Fruit fly (Drosophila melanogaster) whole organism, wandering third instar larva: ENCODE measurements around the gene CG31808.

Experiments
- Abd-B ChIP-seq: fragments of >200 bp; optimal IDR thresholded peaks from 2 replicates; lab custom pipeline; 2017; ENCODE audit warnings: missing biosample characterization, missing genetic modification characterization
- CG32264 ChIP-seq: fragments of 200-800 bp; sonication (Bioruptor generic); optimal IDR thresholded peaks from 2 replicates; lab custom pipeline; 2016; ENCODE audit warnings: missing biosample characterization, missing genetic modification characterization
- CG9705 ChIP-seq: fragments of 200-800 bp; sonication (Bioruptor generic); optimal IDR thresholded peaks from 2 replicates; lab custom pipeline; 2018; ENCODE audit warnings: missing biosample characterization, mild to moderate bottlenecking, missing genetic modification characterization
- CrebA ChIP-seq: fragments of 200-800 bp; sonication (Bioruptor generic); optimal IDR thresholded peaks from 2 replicates; lab custom pipeline; 2016; ENCODE audit warnings: missing biosample characterization, mild to moderate bottlenecking, missing genetic modification characterization, borderline replicate concordance
- Dfd ChIP-seq: fragments of >200 bp; optimal IDR thresholded peaks from 2 replicates; lab custom pipeline; 2017; ENCODE audit warnings: missing biosample characterization, missing genetic modification characterization
- Dif ChIP-seq: fragments of 200-275, 200-300 bp; sonication (Bioruptor generic); optimal IDR thresholded peaks from 2 replicates; lab custom pipeline; 2018; ENCODE audit warnings: missing biosample characterization, missing genetic modification characterization; ENCODE audit not compliant: partially characterized antibody
- GATAd ChIP-seq: sonication (Bioruptor generic); optimal IDR thresholded peaks from 2 replicates; lab custom pipeline; 2016; ENCODE audit warnings: missing biosample characterization, missing genetic modification characterization
- HLH106 ChIP-seq: fragments of 200-800 bp; optimal IDR thresholded peaks from 3 replicates; lab custom pipeline; 2019; ENCODE audit warnings: missing biosample characterization, mild to moderate bottlenecking, missing genetic modification characterization, moderate library complexity
- Hnf4 ChIP-seq: fragments of 200-800 bp; sonication (Bioruptor generic); optimal IDR thresholded peaks from 2 replicates; lab custom pipeline; 2016; ENCODE audit warnings: missing biosample characterization, mild to moderate bottlenecking, missing genetic modification characterization
- Hr78 ChIP-seq: fragments of >200 bp; optimal IDR thresholded peaks from 2 replicates; lab custom pipeline; 2017; ENCODE audit warnings: missing biosample characterization, missing genetic modification characterization
- Hr83 ChIP-seq: fragments of 200-300 bp; sonication (Bioruptor generic); optimal IDR thresholded peaks from 2 replicates; lab custom pipeline; 2016; ENCODE audit warnings: missing biosample characterization, mild to moderate bottlenecking, missing genetic modification characterization, moderate library complexity; ENCODE audit not compliant: poor library complexity, severe bottlenecking
- Jra ChIP-seq: sonication (Bioruptor generic); optimal IDR thresholded peaks from 2 replicates; lab custom pipeline; 2016; ENCODE audit warnings: missing biosample characterization, missing genetic modification characterization
- Mio ChIP-seq: sonication (Bioruptor generic); optimal IDR thresholded peaks from 2 replicates; lab custom pipeline; 2016; ENCODE audit warnings: missing biosample characterization, missing genetic modification characterization
- Myc ChIP-seq: fragments of >200 bp; optimal IDR thresholded peaks from 2 replicates; lab custom pipeline; 2017
- N ChIP-seq: fragments of >200 bp; optimal IDR thresholded peaks from 2 replicates; lab custom pipeline; 2018; ENCODE audit warnings: missing biosample characterization, missing external identifiers, missing genetic modification characterization
- OdsH ChIP-seq: fragments of 200-800 bp; sonication (Bioruptor generic); optimal IDR thresholded peaks from 2 replicates; lab custom pipeline; 2016; ENCODE audit warnings: missing biosample characterization, mild to moderate bottlenecking, missing genetic modification characterization
- Rel ChIP-seq, 2 experiments: fragments of 200-800 bp; sonication (Bioruptor generic) in 1 of 2; optimal IDR thresholded peaks; 2 replicates in 1 of 2; 3 replicates in 1 of 2; lab custom pipeline; 2016 to 2019; ENCODE audit warnings: mild to moderate bottlenecking in 2 of 2, missing biosample characterization in 2 of 2, missing genetic modification characterization in 2 of 2, moderate library complexity in 1 of 2
- Sp1 ChIP-seq: fragments of 200-800 bp; sonication (Bioruptor generic); optimal IDR thresholded peaks from 3 replicates; lab custom pipeline; 2019; ENCODE audit warnings: missing biosample characterization, mild to moderate bottlenecking, missing genetic modification characterization, moderate library complexity
- Vsx2 ChIP-seq: fragments of 200-300, 225-300 bp; sonication (Bioruptor generic); optimal IDR thresholded peaks from 2 replicates; lab custom pipeline; 2018; ENCODE audit warnings: missing biosample characterization, missing genetic modification characterization; ENCODE audit not compliant: partially characterized antibody
- br ChIP-seq: fragments of 200-800 bp; sonication (Bioruptor generic); optimal IDR thresholded peaks from 2 replicates; lab custom pipeline; 2016; ENCODE audit warnings: missing biosample characterization, missing genetic modification characterization
- brk ChIP-seq: fragments of 200-800 bp; sonication (Bioruptor generic); optimal IDR thresholded peaks from 2 replicates; lab custom pipeline; 2016; ENCODE audit warnings: missing biosample characterization, mild to moderate bottlenecking, missing genetic modification characterization
- dl ChIP-seq, 2 experiments: fragments of 175-275, 200-275 bp in 1 of 2; fragments of 200-275 bp in 1 of 2; sonication (Bioruptor generic); optimal IDR thresholded peaks; lab custom pipeline; 2018; ENCODE audit warnings: mild to moderate bottlenecking in 2 of 2, missing biosample characterization in 2 of 2, missing genetic modification characterization in 2 of 2, moderate library complexity in 2 of 2; ENCODE audit not compliant: partially characterized antibody in 2 of 2, insufficient read depth in 1 of 2
- dmrt93B ChIP-seq: fragments of 200-800 bp; sonication (Bioruptor generic); optimal IDR thresholded peaks from 2 replicates; lab custom pipeline; 2018; ENCODE audit warnings: missing biosample characterization, mild to moderate bottlenecking, missing genetic modification characterization
- dsf ChIP-seq: sonication (Bioruptor generic); optimal IDR thresholded peaks from 2 replicates; lab custom pipeline; 2016; ENCODE audit warnings: missing biosample characterization, missing genetic modification characterization, borderline replicate concordance
- ey ChIP-seq: fragments of 200-800 bp; sonication (Bioruptor generic); optimal IDR thresholded peaks from 2 replicates; lab custom pipeline; 2016; ENCODE audit warnings: missing biosample characterization, missing genetic modification characterization
- foxo ChIP-seq, 2 experiments: fragments of 200-800 bp; sonication (Bioruptor generic); optimal IDR thresholded peaks; 2 replicates in 1 of 2; 3 replicates in 1 of 2; lab custom pipeline; 2016 to 2017; ENCODE audit warnings: missing biosample characterization in 2 of 2, missing genetic modification characterization in 2 of 2
- fru ChIP-seq: fragments of 200-800 bp; sonication (Bioruptor generic); optimal IDR thresholded peaks from 3 replicates; lab custom pipeline; 2016; ENCODE audit warnings: missing biosample characterization, mild to moderate bottlenecking, missing genetic modification characterization
- h ChIP-seq: fragments of 200-800 bp; sonication (Bioruptor generic); optimal IDR thresholded peaks from 3 replicates; lab custom pipeline; 2016; ENCODE audit warnings: missing biosample characterization, mild to moderate bottlenecking, missing genetic modification characterization
- jim ChIP-seq: fragments of 175-275, 200-325 bp; sonication (Bioruptor generic); optimal IDR thresholded peaks from 2 replicates; lab custom pipeline; 2016; ENCODE audit warnings: missing biosample characterization, mild to moderate bottlenecking, missing genetic modification characterization
- lola ChIP-seq: fragments of >200 bp; optimal IDR thresholded peaks from 2 replicates; lab custom pipeline; 2017; ENCODE audit warnings: missing biosample characterization, missing genetic modification characterization
- pan ChIP-seq: fragments of >200 bp; optimal IDR thresholded peaks from 2 replicates; lab custom pipeline; 2017
- psq ChIP-seq: fragments of 200-800 bp; sonication (Bioruptor generic); optimal IDR thresholded peaks from 3 replicates; lab custom pipeline; 2017; ENCODE audit warnings: missing biosample characterization, mild to moderate bottlenecking, missing genetic modification characterization, moderate library complexity
- rgr ChIP-seq: fragments of 200-800 bp; sonication (Bioruptor generic); optimal IDR thresholded peaks from 3 replicates; lab custom pipeline; 2016; ENCODE audit warnings: missing biosample characterization, mild to moderate bottlenecking, missing genetic modification characterization
- sage ChIP-seq: fragments of 200-800 bp; sonication (Bioruptor generic); optimal IDR thresholded peaks from 2 replicates; lab custom pipeline; 2016; ENCODE audit warnings: missing biosample characterization, mild to moderate bottlenecking, missing genetic modification characterization
- sv ChIP-seq: fragments of 200-800 bp; sonication (Bioruptor generic); optimal IDR thresholded peaks from 3 replicates; lab custom pipeline; 2016; ENCODE audit warnings: missing biosample characterization, missing genetic modification characterization
- tai ChIP-seq: sonication (Bioruptor generic); optimal IDR thresholded peaks from 2 replicates; lab custom pipeline; 2016; ENCODE audit warnings: missing biosample characterization, missing genetic modification characterization
- usp ChIP-seq: fragments of >200 bp; optimal IDR thresholded peaks from 2 replicates; lab custom pipeline; 2017; ENCODE audit warnings: missing biosample characterization, missing genetic modification characterization
- woc ChIP-seq: sonication (Bioruptor generic); optimal IDR thresholded peaks from 2 replicates; lab custom pipeline; 2016; ENCODE audit warnings: missing biosample characterization, mild to moderate bottlenecking, missing genetic modification characterization

CG31808 gene

dm6 chr2L:16720707-16721700 is 5.0 kb upstream of the CG31808 start:
- TF ChIP-seq br (GFP tag; lab: Kevin White, UChicago) (peak; percentile 92), woc (GFP tag; lab: Kevin White, UChicago) (peak; percentile 86), psq (GFP tag; lab: Kevin White, UChicago) (peak; percentile 95), Sp1 (GFP tag; lab: Kevin White, UChicago) (peak; percentile 96), dl (GFP tag; optimal IDR thresholded peaks at IDR 0.05; lab: Kevin White, UChicago; ENCODE audit: insufficient read depth in 1 of 2, partially characterized antibody in 2 of 2) (no peak), h (GFP tag; lab: Kevin White, UChicago) (peak; percentile 98), tai (peak; percentile 94), brk (GFP tag; lab: Kevin White, UChicago) (peak; percentile 97), Hr78 (GFP tag; lab: Kevin White, UChicago) (no peak), ey (peak; percentile 97), Dfd (peak; percentile 64), Vsx2 (GFP tag; lab: Kevin White, UChicago) (no peak), Mio (GFP tag; lab: Kevin White, UChicago) (peak; percentile 38), usp (GFP tag; lab: Kevin White, UChicago) (no peak), Abd-B (GFP tag; lab: Kevin White, UChicago) (no peak), rgr (GFP tag; lab: Kevin White, UChicago) (peak; percentile 98), Myc (lab: Kevin White, UChicago) (no peak), Rel (GFP tag; optimal IDR thresholded peaks at IDR 0.05; lab: Kevin White, UChicago) (peak; percentile 85), Rel (tag; optimal IDR thresholded peaks at IDR 0.05; lab: Kevin White, UChicago) (peak; percentile 93), dmrt93B (peak; percentile 93), CG9705 (GFP tag; lab: Kevin White, UChicago) (peak; percentile 63), foxo (GFP tag; optimal IDR thresholded peaks at IDR 0.05; lab: Kevin White, UChicago) (peak; percentile 73 to 98), sage (GFP tag; lab: Kevin White, UChicago) (peak; percentile 94), dsf (GFP tag; lab: Kevin White, UChicago) (peak; percentile 87), Hr83 (GFP tag; lab: Kevin White, UChicago) (peak; percentile 25), Dif (GFP tag; lab: Kevin White, UChicago) (peak; percentile 58), fru (peak; percentile 96), jim (GFP tag; lab: Kevin White, UChicago) (no peak), pan (lab: Kevin White, UChicago) (no peak), CrebA (GFP tag; lab: Kevin White, UChicago) (no peak), lola (GFP tag; lab: Kevin White, UChicago) (no peak), N (GFP tag; lab: Kevin White, UChicago) (no peak), GATAd (GFP tag; lab: Kevin White, UChicago) (peak; percentile 91), sv (GFP tag; lab: Kevin White, UChicago) (peak; percentile 93), OdsH (GFP tag; lab: Kevin White, UChicago) (peak; percentile 98), Jra (GFP tag; lab: Kevin White, UChicago) (peak; percentile 96), CG32264 (peak; percentile 87), HLH106 (tag; lab: Kevin White, UChicago) (peak; percentile 96), Hnf4 (peak; percentile 97)
